Worm (Caenorhabditis elegans) whole organism, L4 larva: Measurements from ENCODE around the gene F07F6.2.
A peak's percentile ranks its signal among the peaks of the same experiment; 100 is the strongest.

ENCODE experiments used
- F10B5.3 ChIP-seq: sonication (generic microtip); optimal IDR thresholded peaks from 2 replicates; lab custom pipeline; 2016; ENCODE audit warnings: mild to moderate bottlenecking, missing genetic modification characterization, missing compliant biosample characterization
- T20F7.1 ChIP-seq: fragments of 200-800 bp; sonication (Bioruptor generic); optimal IDR thresholded peaks from 2 replicates; lab custom pipeline; 2018; ENCODE audit warnings: mild to moderate bottlenecking, missing genetic modification characterization, missing compliant biosample characterization
- T26A8.4 ChIP-seq: fragments of 200-800 bp; sonication (Bioruptor generic); IDR thresholded peaks from 2 replicates; pipeline ENCODE4 v1.3.6; 2022; ENCODE audit warnings: missing genetic modification characterization, missing compliant biosample characterization
- Y5F2A.4 ChIP-seq: fragments of 200-800 bp; sonication (Bioruptor generic); optimal IDR thresholded peaks from 2 replicates; lab custom pipeline; 2018; ENCODE audit warnings: mild to moderate bottlenecking, missing genetic modification characterization, missing compliant biosample characterization
- Y75B8A.6 ChIP-seq: fragments of 200-800 bp; sonication (Bioruptor generic); IDR thresholded peaks from 2 replicates; pipeline ENCODE4 v1.3.6; 2022; ENCODE audit warnings: missing genetic modification reagents, missing genetic modification characterization, missing compliant biosample characterization
- ZK337.2 ChIP-seq: fragments of 200-800 bp; sonication (Bioruptor generic); IDR thresholded peaks from 2 replicates; pipeline ENCODE4 v1.3.6; 2022; ENCODE audit warnings: missing genetic modification reagents, missing genetic modification characterization, missing compliant biosample characterization
- aha-1 ChIP-seq: fragments of 150-350 bp; peaks from one replicate; lab custom pipeline; 2014; ENCODE audit warnings: missing biosample characterization, missing genetic modification characterization
- ces-1 ChIP-seq: fragments of 150-350 bp; sonication (generic microtip); optimal IDR thresholded peaks from 4 replicates; lab custom pipeline; 2014; ENCODE audit warnings: missing biosample characterization, missing genetic modification reagents, missing genetic modification characterization
- daf-16 ChIP-seq, 3 experiments: sonication (generic microtip); optimal IDR thresholded peaks; 2 replicates each; lab custom pipeline; 2016 to 2017; ENCODE audit warnings: missing genetic modification characterization in 3 of 3, missing genetic modification reagents in 3 of 3, mild to moderate bottlenecking in 2 of 3, missing compliant biosample characterization in 2 of 3, missing biosample characterization in 1 of 3, moderate library complexity in 1 of 3
- dmd-6 ChIP-seq: fragments of 200-800 bp; sonication (Bioruptor generic); IDR thresholded peaks from 2 replicates; pipeline ENCODE4 v1.3.6; 2022; ENCODE audit warnings: missing genetic modification reagents, missing genetic modification characterization, missing compliant biosample characterization
- dmd-8 ChIP-seq: fragments of 200-800 bp; sonication (Bioruptor generic); IDR thresholded peaks from 2 replicates; pipeline ENCODE4 v1.3.6; 2022; ENCODE audit warnings: missing genetic modification characterization, missing compliant biosample characterization
- dmd-9 ChIP-seq: fragments of 200-800 bp; sonication (Bioruptor generic); IDR thresholded peaks from 2 replicates; pipeline ENCODE4 v1.3.6; 2022; ENCODE audit warnings: missing genetic modification reagents, missing genetic modification characterization, missing compliant biosample characterization
- dpl-1 ChIP-seq: fragments of 150-350 bp; optimal IDR thresholded peaks from 2 replicates; lab custom pipeline; 2014; ENCODE audit warnings: missing biosample characterization, missing genetic modification reagents, missing genetic modification characterization
- egl-27 ChIP-seq: sonication (generic microtip); optimal IDR thresholded peaks from 3 replicates; lab custom pipeline; 2017; ENCODE audit warnings: missing biosample characterization, missing genetic modification reagents, missing genetic modification characterization
- egl-43 ChIP-seq: fragments of 200-800 bp; sonication (Bioruptor generic); IDR thresholded peaks from 2 replicates; pipeline ENCODE4 v1.3.6; 2022; ENCODE audit warnings: missing genetic modification reagents, missing genetic modification characterization, missing compliant biosample characterization
- fkh-10 ChIP-seq: fragments of 150-350 bp; optimal IDR thresholded peaks from 2 replicates; lab custom pipeline; 2014; ENCODE audit warnings: missing biosample characterization, missing genetic modification reagents, missing genetic modification characterization
- hlh-11 ChIP-seq: fragments of 200-800 bp; sonication (Bioruptor generic); optimal IDR thresholded peaks from 2 replicates; lab custom pipeline; 2018; ENCODE audit warnings: mild to moderate bottlenecking, missing genetic modification characterization, missing compliant biosample characterization
- hlh-30 ChIP-seq: sonication (generic microtip); optimal IDR thresholded peaks from 2 replicates; lab custom pipeline; 2017; ENCODE audit warnings: antibody characterized with exemption, mild to moderate bottlenecking, missing genetic modification characterization, missing compliant biosample characterization; ENCODE audit not compliant: insufficient read depth
- lin-13 ChIP-seq: fragments of 150-350 bp; optimal IDR thresholded peaks from 2 replicates; lab custom pipeline; 2014; ENCODE audit warnings: missing biosample characterization, missing genetic modification reagents, missing genetic modification characterization
- lin-38 ChIP-seq: fragments of 200-800 bp; sonication (Bioruptor generic); IDR thresholded peaks from 2 replicates; pipeline ENCODE4 v1.3.6; 2022; ENCODE audit warnings: missing genetic modification reagents, missing genetic modification characterization, missing compliant biosample characterization
- lin-39 ChIP-seq: fragments of 150-350 bp; optimal IDR thresholded peaks from 2 replicates; lab custom pipeline; 2014; ENCODE audit warnings: missing biosample characterization, missing genetic modification reagents, missing genetic modification characterization
- mep-1 ChIP-seq: fragments of 150-350 bp; sonication (generic microtip); optimal IDR thresholded peaks from 3 replicates; lab custom pipeline; 2014; ENCODE audit warnings: missing biosample characterization, missing genetic modification characterization
- mes-2 ChIP-seq: sonication (generic microtip); optimal IDR thresholded peaks from 2 replicates; lab custom pipeline; 2016; ENCODE audit warnings: missing genotype, mild to moderate bottlenecking, missing genetic modification characterization, missing compliant biosample characterization; ENCODE audit not compliant: poor library complexity, severe bottlenecking
- mxl-3 ChIP-seq: fragments of 200-800 bp; sonication (Bioruptor generic); optimal IDR thresholded peaks from 2 replicates; lab custom pipeline; 2018; ENCODE audit warnings: mild to moderate bottlenecking, missing genetic modification characterization, missing compliant biosample characterization
- nhr-102 ChIP-seq: sonication (generic microtip); optimal IDR thresholded peaks from 2 replicates; lab custom pipeline; 2016; ENCODE audit warnings: mild to moderate bottlenecking, missing genetic modification characterization, moderate library complexity, missing compliant biosample characterization
- nhr-11 ChIP-seq: fragments of 150-350 bp; optimal IDR thresholded peaks from 2 replicates; lab custom pipeline; 2014; ENCODE audit warnings: missing biosample characterization, missing genetic modification characterization
- nhr-28 ChIP-seq: fragments of 150-350 bp; optimal IDR thresholded peaks from 2 replicates; lab custom pipeline; 2014; ENCODE audit warnings: missing biosample characterization, missing genetic modification characterization
- pha-4 ChIP-seq, 2 experiments: fragments of 150-350 bp in 1 of 2; fragments of 200-800 bp in 1 of 2; sonication (Bioruptor generic) in 1 of 2; IDR thresholded peaks in 1 of 2; optimal IDR thresholded peaks in 1 of 2; 2 replicates each; pipeline versions ENCODE4 v1.3.6 to Lab custom; 2014 to 2022; ENCODE audit warnings: missing genetic modification characterization in 2 of 2, missing genetic modification reagents in 2 of 2, missing biosample characterization in 1 of 2, missing compliant biosample characterization in 1 of 2
- pqm-1 ChIP-seq: sonication (generic microtip); optimal IDR thresholded peaks from 2 replicates; lab custom pipeline; 2017; ENCODE audit warnings: missing biosample characterization, missing genetic modification characterization
- saeg-2 ChIP-seq: fragments of 200-800 bp; sonication (Bioruptor generic); IDR thresholded peaks from 2 replicates; pipeline ENCODE4 v1.3.6; 2022; ENCODE audit warnings: missing genetic modification reagents, missing genetic modification characterization, missing compliant biosample characterization
- snpc-1.2 ChIP-seq: fragments of 200-800 bp; sonication (Bioruptor generic); IDR thresholded peaks from 2 replicates; pipeline ENCODE4 v1.3.6; 2022; ENCODE audit warnings: missing genetic modification reagents, missing genetic modification characterization, missing compliant biosample characterization
- snpc-4 ChIP-seq: fragments of 150-350 bp; optimal IDR thresholded peaks from 2 replicates; lab custom pipeline; 2014; ENCODE audit warnings: missing biosample characterization, missing genetic modification characterization
- spr-1 ChIP-seq: sonication (generic microtip); optimal IDR thresholded peaks from 2 replicates; lab custom pipeline; 2016; ENCODE audit warnings: mild to moderate bottlenecking, missing genetic modification characterization, missing compliant biosample characterization
- unc-39 ChIP-seq: sonication (generic microtip); optimal IDR thresholded peaks from 2 replicates; lab custom pipeline; 2017; ENCODE audit warnings: missing biosample characterization, missing genetic modification characterization
- vab-7 ChIP-seq: fragments of 200-800 bp; sonication (Bioruptor generic); IDR thresholded peaks from 2 replicates; pipeline ENCODE4 v1.3.6; 2022; ENCODE audit warnings: missing genetic modification reagents, missing genetic modification characterization, missing compliant biosample characterization
- zag-1 ChIP-seq: fragments of 150-350 bp; optimal IDR thresholded peaks from 2 replicates; lab custom pipeline; 2014; ENCODE audit warnings: missing biosample characterization, missing genetic modification characterization
- zip-11 ChIP-seq: fragments of 200-800 bp; sonication (Bioruptor generic); IDR thresholded peaks from 2 replicates; pipeline ENCODE4 v1.3.6; 2022; ENCODE audit warnings: missing genetic modification characterization, missing compliant biosample characterization
- zip-2 ChIP-seq: fragments of 150-350 bp; optimal IDR thresholded peaks from 2 replicates; lab custom pipeline; 2014; ENCODE audit warnings: missing biosample characterization, missing genetic modification characterization

Gene F07F6.2

DNA sequence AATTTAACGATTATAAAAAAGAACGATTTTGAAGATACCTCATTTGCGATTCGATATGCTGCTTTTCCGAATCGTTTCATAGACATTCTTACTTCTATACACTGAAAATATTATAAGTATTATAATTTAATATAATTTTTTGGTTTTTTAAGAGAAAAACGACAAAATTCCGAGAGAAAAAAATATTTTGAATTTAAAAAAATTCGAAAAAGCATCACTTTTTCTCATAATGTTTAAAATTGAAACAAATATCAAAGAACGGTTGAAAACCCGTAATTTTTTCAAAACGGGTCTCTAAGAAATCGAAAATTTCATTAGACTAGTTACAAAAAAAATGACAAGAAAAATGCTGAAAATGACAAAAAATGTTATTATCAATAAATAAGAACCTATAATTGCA is 34.4 kb upstream of the F07F6.2 start, which contains the start of gene pink-1:
pink-1 (minus strand) TSS at position 101 of the 400 bp plus-strand sequence.
- 0 out of 2 replicates have a peak, but pooled peaks have one; percentile 17 for TF ChIP-seq lin-38 (GFP tag; lab: Robert Waterston, UW)
- TF ChIP-seq dmd-6 (GFP tag; lab: Robert Waterston, UW): no peak

DNA sequence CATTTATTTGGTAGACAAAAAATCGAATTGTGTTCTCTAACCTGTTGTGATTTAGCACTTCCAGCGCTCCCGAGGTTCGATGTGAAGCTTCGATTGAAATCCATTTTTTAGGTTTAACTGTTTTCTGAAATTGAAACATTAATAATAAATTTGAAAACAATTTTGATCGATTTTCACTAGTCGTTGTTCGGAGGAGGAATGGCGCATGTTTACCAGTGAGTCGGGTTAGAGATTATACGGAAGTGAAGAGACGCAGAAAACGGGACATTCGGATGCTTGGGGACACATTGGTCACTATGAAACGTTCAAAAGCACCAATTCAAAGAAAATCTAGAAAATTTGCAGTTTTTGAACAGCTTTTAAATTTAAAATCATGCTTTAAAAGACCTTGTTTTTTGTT is 31.2 kb upstream of the F07F6.2 start, which contains the start of gene fbxl-3:
fbxl-3 (minus strand) TSS at position 124 of the 400 bp plus-strand sequence.
- TF ChIP-seq nhr-28 (tag; lab: Kevin White, UChicago) (peak; percentile 2), egl-43 (GFP tag; lab: Robert Waterston, UW) (no peak), F10B5.3 (tag; lab: Kevin White, UChicago) (no peak), snpc-1.2 (GFP tag; lab: Robert Waterston, UW) (no peak), daf-16 (GFP tag; optimal IDR thresholded peaks at IDR 0.05; lab: Kevin White, UChicago) (no peak), daf-16 (tag; optimal IDR thresholded peaks at IDR 0.05; lab: Kevin White, UChicago) (peak; percentile 61), hlh-11 (peak; percentile 11), zip-2 (tag; lab: Kevin White, UChicago) (no peak), spr-1 (tag; lab: Kevin White, UChicago) (no peak)

DNA sequence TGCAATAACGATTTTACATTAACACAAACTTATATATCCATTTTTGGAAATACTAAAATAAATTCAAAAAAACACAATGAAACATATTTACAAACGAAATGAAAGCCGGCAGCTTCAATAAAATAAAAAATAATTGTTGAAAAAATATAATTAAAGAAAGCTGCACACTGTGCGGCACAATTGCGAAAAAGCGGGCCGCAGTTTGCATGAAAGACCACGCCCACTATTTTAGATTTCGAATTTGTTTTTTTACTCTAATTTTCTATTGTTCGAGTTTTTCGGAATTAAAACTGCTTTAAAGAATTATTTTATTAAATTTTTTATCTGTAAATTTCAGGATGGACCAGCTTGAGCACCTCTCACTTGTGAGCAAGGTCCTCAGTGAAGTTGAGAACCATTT is 30.8 kb upstream of the F07F6.2 start, which contains the start of gene mog-5:
mog-5 (plus strand) TSS at position 338 of the 400 bp plus-strand sequence.
- TF ChIP-seq lin-38 (GFP tag; lab: Robert Waterston, UW) (peak; percentile 40; the same call in 1 of the 2 replicates), mes-2 (peak; percentile 77), hlh-30 (tag; lab: Kevin White, UChicago) (peak; percentile 23), egl-27 (tag; lab: Kevin White, UChicago) (no peak), pha-4 (GFP tag; IDR thresholded peaks at IDR 0.05; lab: Robert Waterston, UW) (no peak), pha-4 (tag; optimal IDR thresholded peaks at IDR 0.05; lab: Kevin White, UChicago) (peak; percentile 25), dpl-1 (GFP tag; lab: Kevin White, UChicago) (peak; percentile 26)

DNA sequence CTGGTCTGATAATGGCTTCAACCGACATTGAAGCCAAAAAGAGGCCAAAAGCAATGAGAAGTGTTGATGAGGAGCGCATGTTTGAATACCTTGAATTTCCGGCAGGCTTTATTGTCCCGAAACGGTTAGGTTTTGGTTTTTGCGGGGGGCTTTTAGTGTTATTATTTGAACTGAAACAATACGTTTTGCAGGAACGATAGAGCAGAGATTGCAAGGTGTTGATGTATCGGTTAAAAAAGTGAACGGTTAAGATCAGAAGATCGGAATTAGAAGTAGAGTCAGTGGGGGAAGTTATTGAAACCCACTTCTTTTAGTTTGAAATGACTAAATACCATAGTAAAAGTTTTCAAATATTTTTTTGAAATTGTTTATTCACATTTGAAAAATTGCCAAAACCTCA is 22.5 kb upstream of the F07F6.2 start, which contains the start of gene clec-141:
clec-141 (minus strand) TSS at position 101 of the 400 bp plus-strand sequence.
- TF ChIP-seq fkh-10 (GFP tag; lab: Kevin White, UChicago) (no peak), nhr-28 (tag; lab: Kevin White, UChicago) (no peak)

DNA sequence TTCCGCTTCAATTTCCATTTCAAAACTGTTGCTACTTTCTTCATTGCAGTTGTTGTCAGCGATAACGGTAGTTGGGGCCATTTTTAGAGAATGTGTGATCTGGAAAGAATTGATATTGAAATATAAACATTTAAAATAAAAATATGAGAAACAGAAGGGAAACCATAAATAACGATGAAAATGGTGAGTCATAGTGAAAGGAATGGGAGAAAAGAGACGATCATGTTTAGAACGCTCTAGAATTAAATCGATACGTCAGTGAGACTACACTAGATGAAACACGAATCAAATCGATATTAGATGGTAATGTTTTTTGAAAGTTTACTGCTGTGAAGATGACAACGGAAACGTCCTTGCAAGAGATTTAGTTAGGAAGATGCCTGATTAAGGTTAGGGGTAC is 21.1 kb upstream of the F07F6.2 start, which contains the start of the genes EEED8.12 and EEED8.4:
EEED8.12 (minus strand) TSS at position 101 of the 400 bp plus-strand sequence.
EEED8.4 (plus strand) TSS at position 396 of the 400 bp plus-strand sequence.
- no peak for TF ChIP-seq mxl-3
- TF ChIP-seq aha-1 (tag; lab: Kevin White, UChicago): no peak
- no peak for TF ChIP-seq ces-1 (GFP tag; lab: Kevin White, UChicago)
- TF ChIP-seq mep-1 (tag; lab: Kevin White, UChicago): no peak
- TF ChIP-seq lin-13 (GFP tag; lab: Kevin White, UChicago): no peak
- no peak for TF ChIP-seq T20F7.1 (GFP tag; lab: Kevin White, UChicago)
- TF ChIP-seq nhr-11 (tag; lab: Kevin White, UChicago): no peak
- no peak for TF ChIP-seq egl-27 (tag; lab: Kevin White, UChicago)
- TF ChIP-seq dmd-9 (GFP tag; lab: Robert Waterston, UW): no peak
- TF ChIP-seq fkh-10 (GFP tag; lab: Kevin White, UChicago): no peak
- no peak for TF ChIP-seq zip-11 (GFP tag; lab: Robert Waterston, UW)

DNA sequence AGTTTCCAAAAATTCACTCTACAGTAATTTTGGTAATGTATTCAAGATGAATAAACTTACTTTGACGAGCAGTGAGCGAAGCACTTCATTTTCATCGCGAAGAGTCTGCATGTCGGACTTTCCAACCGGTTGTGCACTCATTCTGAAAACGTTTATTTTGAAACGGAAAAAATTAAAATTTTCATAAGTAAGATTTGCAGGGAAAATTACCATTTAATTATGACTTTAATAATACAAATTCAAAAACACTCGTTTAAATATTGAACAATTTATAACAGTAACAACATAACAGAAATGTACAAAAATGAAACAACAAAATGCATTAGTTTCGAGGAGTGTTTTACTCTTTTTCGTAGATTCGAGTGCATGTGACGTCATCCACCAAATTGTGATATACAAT is 17.5 kb upstream of the F07F6.2 start, which contains the start of the genes EEED8.13 and EEED8.18:
EEED8.13 (minus strand) TSS at position 101 of the 400 bp plus-strand sequence.
EEED8.18 (minus strand) TSS at position 144 of the 400 bp plus-strand sequence.
- TF ChIP-seq saeg-2 (GFP tag; lab: Robert Waterston, UW) (no peak), lin-38 (GFP tag; lab: Robert Waterston, UW) (no peak), pqm-1 (tag; lab: Kevin White, UChicago) (no peak), snpc-4 (tag; lab: Kevin White, UChicago) (no peak), nhr-28 (tag; lab: Kevin White, UChicago) (no peak), mes-2 (no peak), zag-1 (no peak), nhr-102 (tag; lab: Kevin White, UChicago) (no peak), vab-7 (GFP tag; lab: Robert Waterston, UW) (no peak), Y75B8A.6 (GFP tag; lab: Robert Waterston, UW) (no peak), dpl-1 (GFP tag; lab: Kevin White, UChicago) (no peak), hlh-30 (tag; lab: Kevin White, UChicago) (no peak), Y5F2A.4 (GFP tag; lab: Kevin White, UChicago) (no peak), T26A8.4 (GFP tag; lab: Robert Waterston, UW) (no peak), dmd-8 (GFP tag; lab: Robert Waterston, UW) (no peak), ZK337.2 (GFP tag; lab: Robert Waterston, UW) (no peak), unc-39 (tag; lab: Kevin White, UChicago) (no peak), lin-39 (no peak)
